3 fruit fly cellular contexts compared by ENCODE assay signal in the genomic region with DNA sequence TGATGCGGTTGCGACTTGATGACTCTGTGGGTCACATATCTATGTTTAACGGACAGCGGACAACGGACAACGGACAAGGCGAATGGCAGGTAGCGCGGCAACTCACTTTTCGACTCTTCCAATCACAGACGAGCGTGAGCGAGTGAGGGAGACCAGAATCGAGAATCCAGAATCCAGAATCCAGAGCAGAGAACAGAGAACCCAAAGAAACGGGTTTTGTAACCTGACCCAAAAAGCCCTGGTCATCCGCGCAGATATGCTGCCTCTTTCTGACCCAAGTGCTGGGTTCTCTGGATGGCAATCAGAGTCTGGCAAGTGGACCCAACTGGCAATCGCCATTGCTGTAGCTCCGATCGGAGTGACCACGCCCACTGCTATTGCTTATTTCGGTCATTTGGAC.
A peak's percentile ranks its signal among the peaks of the same experiment; 100 is the strongest.
TF ChIP-seq lines count a peak whose summit lies in the region.

No protein-coding gene starts in this region.

- no peak for TF ChIP-seq CTCF in whole organism, embryonic (GFP tag; optimal IDR thresholded peaks at IDR 0.05; lab: Kevin White, UChicago)

TF ChIP-seq in whole organism, embryonic, 481 proteins besides CTCF, POLR2A, EP300 and RAD21:
- TF ChIP-seq trh (GFP tag; optimal IDR thresholded peaks at IDR 0.05; lab: Kevin White, UChicago) (no peak), Ets65A (GFP tag; lab: Kevin White, UChicago) (peak; percentile 56), Nf-YB (GFP tag; optimal IDR thresholded peaks at IDR 0.05; lab: Kevin White, UChicago) (peak; percentile 95), zen (tag; optimal IDR thresholded peaks at IDR 0.05; lab: Kevin White, UChicago) (peak; percentile 37), grn (GFP tag; optimal IDR thresholded peaks at IDR 0.05; lab: Kevin White, UChicago) (no peak), Nf-YC (tag; optimal IDR thresholded peaks at IDR 0.05; lab: Kevin White, UChicago) (peak; percentile 83), CG31224 (GFP tag; IDR thresholded peaks at IDR 0.05; lab: Robert Waterston, UW) (no peak), corto (GFP tag; optimal IDR thresholded peaks at IDR 0.05; lab: Kevin White, UChicago) (no peak), CG1832 (GFP tag; optimal IDR thresholded peaks at IDR 0.05; lab: Kevin White, UChicago) (peak; percentile 46), Nf-YA (GFP tag; IDR thresholded peaks at IDR 0.05; lab: Robert Waterston, UW) (peak; percentile 38; the same call in 1 of the 2 replicates), tin (GFP tag; optimal IDR thresholded peaks at IDR 0.05; lab: Kevin White, UChicago) (no peak), Dll (GFP tag; IDR thresholded peaks at IDR 0.05; lab: Robert Waterston, UW; ENCODE audit: partially characterized antibody) (no peak), CG17328 (GFP tag; IDR thresholded peaks at IDR 0.05; lab: Robert Waterston, UW) (no peak), fd3F (GFP tag; optimal IDR thresholded peaks at IDR 0.05; lab: Kevin White, UChicago) (no peak), tll (GFP tag; optimal IDR thresholded peaks at IDR 0.05; lab: Kevin White, UChicago) (peak in 1 of 2 experiments; percentile 84), esg (GFP tag; conservative IDR thresholded peaks at IDR 0.05; lab: Robert Waterston, UW) (no peak), CG17359 (tag; optimal IDR thresholded peaks at IDR 0.05; lab: Kevin White, UChicago) (no peak), zfh1 (GFP tag; IDR thresholded peaks at IDR 0.05; lab: Robert Waterston, UW) (no peak)
TF ChIP-seq in whole organism, embryonic: peak in this region for 7.

TF ChIP-seq in whole organism, pupa, 21 proteins besides CTCF, POLR2A, EP300 and RAD21:
- TF ChIP-seq EcR (GFP tag; optimal IDR thresholded peaks at IDR 0.05; lab: Kevin White, UChicago) (peak; percentile 30), CG9948 (tag; optimal IDR thresholded peaks at IDR 0.05; lab: Kevin White, UChicago) (no peak)

TF ChIP-seq in whole organism, wandering third instar larva, 38 proteins besides CTCF, POLR2A, EP300 and RAD21:
- peak; percentile 67 for TF ChIP-seq Dif (GFP tag; optimal IDR thresholded peaks at IDR 0.05; lab: Kevin White, UChicago; ENCODE audit: partially characterized antibody)
- TF ChIP-seq Vsx2 (GFP tag; optimal IDR thresholded peaks at IDR 0.05; lab: Kevin White, UChicago; ENCODE audit: partially characterized antibody) = peak; percentile 9
- TF ChIP-seq dl (GFP tag; optimal IDR thresholded peaks at IDR 0.05; lab: Kevin White, UChicago; ENCODE audit: insufficient read depth in 1 of 2, partially characterized antibody in 2 of 2) = peak; percentile 18 to 24
- no peak for TF ChIP-seq Hnf4 (GFP tag; optimal IDR thresholded peaks at IDR 0.05; lab: Kevin White, UChicago)
